Worm (Caenorhabditis elegans) whole organism, L3 larva: Measurements from ENCODE around the gene exos-4.2.

Experiments used
- R02D3.7 ChIP-seq: fragments of 150-350 bp; optimal IDR thresholded peaks from 2 replicates; lab custom pipeline; 2014; ENCODE audit warnings: missing biosample characterization, missing genetic modification characterization
- ZK546.5 ChIP-seq: sonication (generic microtip); optimal IDR thresholded peaks from 2 replicates; lab custom pipeline; 2017; ENCODE audit warnings: missing biosample characterization, missing genetic modification characterization
- ama-1 ChIP-seq: fragments of 150-350 bp; optimal IDR thresholded peaks from 2 replicates; lab custom pipeline; 2018
- ceh-16 ChIP-seq: sonication (generic microtip); optimal IDR thresholded peaks from 2 replicates; lab custom pipeline; 2017; ENCODE audit warnings: missing biosample characterization, missing genetic modification characterization
- ceh-28 ChIP-seq: fragments of 150-350 bp; optimal IDR thresholded peaks from 2 replicates; lab custom pipeline; 2014; ENCODE audit warnings: missing biosample characterization, missing genetic modification reagents, missing genetic modification characterization
- ceh-9 ChIP-seq: sonication (generic microtip); optimal IDR thresholded peaks from 2 replicates; lab custom pipeline; 2018; ENCODE audit warnings: missing biosample characterization, missing genetic modification characterization
- egl-5 ChIP-seq: fragments of 150-350 bp; optimal IDR thresholded peaks from 2 replicates; lab custom pipeline; 2017; ENCODE audit warnings: missing biosample characterization, missing genetic modification reagents, missing genetic modification characterization, inconsistent platforms
- elt-2 ChIP-seq: sonication (generic microtip); optimal IDR thresholded peaks from 2 replicates; lab custom pipeline; 2016; ENCODE audit warnings: missing genetic modification reagents, mild to moderate bottlenecking, missing genetic modification characterization, missing compliant biosample characterization
- elt-3 ChIP-seq, 3 experiments: fragments of 150-350 bp in 1 of 3; sonication (generic microtip) in 2 of 3; optimal IDR thresholded peaks; 2 replicates in 2 of 3; 4 replicates in 1 of 3; lab custom pipeline; 2014 to 2017; ENCODE audit warnings: missing biosample characterization in 3 of 3, missing genetic modification characterization in 3 of 3
- eor-1 ChIP-seq, 2 experiments: fragments of 150-350 bp; optimal IDR thresholded peaks; 2 replicates each; lab custom pipeline; 2014 to 2018; ENCODE audit warnings: missing biosample characterization in 2 of 2, missing genetic modification characterization in 2 of 2
- fkh-2 ChIP-seq: fragments of 150-350 bp; optimal IDR thresholded peaks from 2 replicates; lab custom pipeline; 2014; ENCODE audit warnings: missing biosample characterization, missing genetic modification reagents, missing genetic modification characterization
- fos-1 ChIP-seq: fragments of 150-350 bp; optimal IDR thresholded peaks from 2 replicates; lab custom pipeline; 2014; ENCODE audit warnings: missing biosample characterization, missing genetic modification characterization
- hmg-11 ChIP-seq: sonication (generic microtip); optimal IDR thresholded peaks from 2 replicates; lab custom pipeline; 2016; ENCODE audit warnings: missing genetic modification characterization, missing compliant biosample characterization
- jun-1 ChIP-seq: fragments of 150-350 bp; optimal IDR thresholded peaks from 2 replicates; lab custom pipeline; 2014; ENCODE audit warnings: missing biosample characterization, missing genetic modification reagents, missing genetic modification characterization
- lin-15B ChIP-seq: fragments of 150-350 bp; optimal IDR thresholded peaks from 2 replicates; lab custom pipeline; 2014; ENCODE audit warnings: missing biosample characterization, missing genetic modification characterization
- lin-39 ChIP-seq: fragments of 150-350 bp; optimal IDR thresholded peaks from 2 replicates; lab custom pipeline; 2018; ENCODE audit warnings: missing biosample characterization, missing genetic modification reagents, missing genetic modification characterization
- lsy-12 ChIP-seq: sonication (generic microtip); optimal IDR thresholded peaks from 2 replicates; lab custom pipeline; 2016; ENCODE audit warnings: mild to moderate bottlenecking, missing genetic modification characterization, missing compliant biosample characterization
- mdl-1 ChIP-seq: fragments of 150-350 bp; optimal IDR thresholded peaks from 2 replicates; lab custom pipeline; 2014; ENCODE audit warnings: missing biosample characterization, missing genetic modification characterization
- mml-1 ChIP-seq: fragments of 150-350 bp; sonication (generic microtip); optimal IDR thresholded peaks from 3 replicates; lab custom pipeline; 2014; ENCODE audit warnings: missing biosample characterization, missing genetic modification characterization
- nfya-1 ChIP-seq: sonication (generic microtip); optimal IDR thresholded peaks from 2 replicates; lab custom pipeline; 2017; ENCODE audit warnings: missing genetic modification characterization, mild to moderate bottlenecking, missing compliant biosample characterization, antibody characterized with exemption, moderate library complexity; ENCODE audit not compliant: insufficient read depth
- nhr-11 ChIP-seq: fragments of 150-350 bp; optimal IDR thresholded peaks from 2 replicates; lab custom pipeline; 2014; ENCODE audit warnings: missing biosample characterization, missing genetic modification characterization
- nhr-12 ChIP-seq: fragments of 150-350 bp; optimal IDR thresholded peaks from 2 replicates; lab custom pipeline; 2014; ENCODE audit warnings: missing biosample characterization, missing genetic modification characterization
- nhr-23 ChIP-seq: fragments of 150-350 bp; optimal IDR thresholded peaks from 2 replicates; lab custom pipeline; 2014; ENCODE audit warnings: missing biosample characterization, missing genetic modification reagents, missing genetic modification characterization
- nhr-25 ChIP-seq: sonication (generic microtip); optimal IDR thresholded peaks from 2 replicates; lab custom pipeline; 2017; ENCODE audit warnings: missing biosample characterization, missing genetic modification characterization
- nhr-28 ChIP-seq: fragments of 150-350 bp; optimal IDR thresholded peaks from 2 replicates; lab custom pipeline; 2014; ENCODE audit warnings: missing biosample characterization, missing genetic modification characterization
- nhr-76 ChIP-seq: fragments of 150-350 bp; sonication (generic microtip); optimal IDR thresholded peaks from 5 replicates; lab custom pipeline; 2014; ENCODE audit warnings: missing biosample characterization, missing genetic modification characterization
- nhr-77 ChIP-seq: fragments of 150-350 bp; optimal IDR thresholded peaks from 2 replicates; lab custom pipeline; 2014; ENCODE audit warnings: missing biosample characterization, missing genetic modification characterization
- pha-4 ChIP-seq: fragments of 150-350 bp; optimal IDR thresholded peaks from 2 replicates; lab custom pipeline; 2014; ENCODE audit warnings: missing biosample characterization, missing genetic modification reagents, missing genetic modification characterization
- pqm-1 ChIP-seq: fragments of 150-350 bp; optimal IDR thresholded peaks from 2 replicates; lab custom pipeline; 2017; ENCODE audit warnings: missing biosample characterization, missing genetic modification characterization, inconsistent platforms
- sea-2 ChIP-seq: fragments of 150-350 bp; sonication (generic microtip); optimal IDR thresholded peaks from 4 replicates; lab custom pipeline; 2014; ENCODE audit warnings: missing biosample characterization, missing genetic modification reagents, missing genetic modification characterization
- tbx-2 ChIP-seq: sonication (generic microtip); optimal IDR thresholded peaks from 2 replicates; lab custom pipeline; 2016; ENCODE audit warnings: mild to moderate bottlenecking, missing genetic modification characterization, missing compliant biosample characterization
- unc-39 ChIP-seq: sonication (generic microtip); optimal IDR thresholded peaks from 4 replicates; lab custom pipeline; 2017; ENCODE audit warnings: missing biosample characterization, missing genetic modification characterization
- ztf-11 ChIP-seq: fragments of 150-350 bp; optimal IDR thresholded peaks from 2 replicates; lab custom pipeline; 2014; ENCODE audit warnings: missing biosample characterization, missing genetic modification characterization
- ztf-4 ChIP-seq: fragments of 150-350 bp; optimal IDR thresholded peaks from 2 replicates; lab custom pipeline; 2014; ENCODE audit warnings: missing biosample characterization, missing genetic modification characterization

The exos-4.2 gene

ce11 chrIII:901148-901547, 41.1 kb downstream of the exos-4.2 start, which contains the start of gene sucl-2:
sucl-2 (minus strand) TSS chrIII:901412.
- no peak for TF ChIP-seq ZK546.5
- no peak for TF ChIP-seq pqm-1 (tag; lab: Kevin White, UChicago)
- no peak for TF ChIP-seq nfya-1 (tag; lab: Kevin White, UChicago)
- TF ChIP-seq nhr-23 (tag; lab: Kevin White, UChicago) = no peak
- TF ChIP-seq nhr-76 (tag; lab: Kevin White, UChicago) = no peak
- no peak for TF ChIP-seq jun-1 (tag; lab: Kevin White, UChicago)
- no peak for TF ChIP-seq ztf-4 (tag; lab: Kevin White, UChicago)
- no peak for TF ChIP-seq ceh-28 (tag; lab: Kevin White, UChicago)
- no peak for TF ChIP-seq eor-1 (tag; optimal IDR thresholded peaks at IDR 0.05; lab: Kevin White, UChicago)

- TF ChIP-seq pha-4 (tag; lab: Kevin White, UChicago) (peak; percentile 33), elt-2 (peak; percentile 34), elt-3 (tag; optimal IDR thresholded peaks at IDR 0.05; lab: Kevin White, UChicago) (no peak), lin-15B (peak; percentile 32), hmg-11 (peak; percentile 9), nhr-23 (tag; lab: Kevin White, UChicago) (peak; percentile 11), nhr-11 (tag; lab: Kevin White, UChicago) (no peak)
These were observed 41.7 kb downstream of the exos-4.2 start for ce11 chrIII:901600-902250.

- TF ChIP-seq ztf-4 (tag; lab: Kevin White, UChicago) (no peak), R02D3.7 (no peak), pha-4 (tag; lab: Kevin White, UChicago) (peak; percentile 54), egl-5 (tag; lab: Kevin White, UChicago) (no peak)
These were observed 47.3 kb downstream of the exos-4.2 start, which contains the start of gene F23H11.4 for ce11 chrIII:907311-907710. F23H11.4 (minus strand) TSS chrIII:907539.

ce11 chrIII:907990-908389, 48.0 kb downstream of the exos-4.2 start:
- peak; percentile 79 for TF ChIP-seq pha-4 (tag; lab: Kevin White, UChicago)
- no peak for TF ChIP-seq lin-39 (tag; lab: Kevin White, UChicago)
- TF ChIP-seq tbx-2 (tag; lab: Kevin White, UChicago) = no peak
- TF ChIP-seq nfya-1 (tag; lab: Kevin White, UChicago) = no peak
- no peak for TF ChIP-seq ztf-11 (tag; lab: Kevin White, UChicago)
- no peak for TF ChIP-seq elt-2
- TF ChIP-seq sea-2 (GFP tag; lab: Kevin White, UChicago) = no peak
- TF ChIP-seq fkh-2 (tag; lab: Kevin White, UChicago) = no peak
- TF ChIP-seq ceh-9 (tag; lab: Kevin White, UChicago) = no peak
- no peak for TF ChIP-seq nhr-77 (tag; lab: Kevin White, UChicago)
- no peak for TF ChIP-seq mml-1 (tag; lab: Kevin White, UChicago)
- TF ChIP-seq lsy-12 (tag; lab: Kevin White, UChicago) = no peak
- TF ChIP-seq ceh-28 (tag; lab: Kevin White, UChicago) = no peak
- no peak for TF ChIP-seq ceh-16 (tag; lab: Kevin White, UChicago)
- TF ChIP-seq hmg-11 = peak; percentile 38
- no peak for TF ChIP-seq nhr-28 (tag; lab: Kevin White, UChicago)
- TF ChIP-seq fos-1 (tag; lab: Kevin White, UChicago) = no peak
- TF ChIP-seq jun-1 (tag; lab: Kevin White, UChicago) = peak; percentile 56
- TF ChIP-seq mdl-1 (tag; lab: Kevin White, UChicago) = no peak
- peak; percentile 31 for TF ChIP-seq nhr-25
- no peak for TF ChIP-seq unc-39 (tag; lab: Kevin White, UChicago)
- no peak for TF ChIP-seq nhr-11 (tag; lab: Kevin White, UChicago)
- TF ChIP-seq nhr-23 (tag; lab: Kevin White, UChicago) = peak; percentile 21
- no peak for TF ChIP-seq nhr-12 (tag; lab: Kevin White, UChicago)
- TF ChIP-seq ZK546.5 = no peak
- TF ChIP-seq ama-1 = no peak

ce11 chrIII:909540-909939, 49.5 kb downstream of the exos-4.2 start, which contains the start of gene crls-1:
crls-1 (minus strand) TSS chrIII:909902.
- TF ChIP-seq ama-1 (peak; percentile 51), eor-1 (tag; optimal IDR thresholded peaks at IDR 0.05; lab: Kevin White, UChicago) (no peak)
